Worm (Caenorhabditis elegans) whole organism, L3 larva: Measurements from ENCODE around the gene T14G12.11.

Source experiments
- R02D3.7 ChIP-seq: fragments of 150-350 bp; optimal IDR thresholded peaks from 2 replicates; lab custom pipeline; 2014; ENCODE audit warnings: missing biosample characterization, missing genetic modification characterization
- ZK546.5 ChIP-seq: sonication (generic microtip); optimal IDR thresholded peaks from 2 replicates; lab custom pipeline; 2017; ENCODE audit warnings: missing biosample characterization, missing genetic modification characterization
- ama-1 ChIP-seq: fragments of 150-350 bp; optimal IDR thresholded peaks from 2 replicates; lab custom pipeline; 2018
- ceh-28 ChIP-seq: fragments of 150-350 bp; optimal IDR thresholded peaks from 2 replicates; lab custom pipeline; 2014; ENCODE audit warnings: missing biosample characterization, missing genetic modification reagents, missing genetic modification characterization
- ceh-9 ChIP-seq: sonication (generic microtip); optimal IDR thresholded peaks from 2 replicates; lab custom pipeline; 2018; ENCODE audit warnings: missing biosample characterization, missing genetic modification characterization
- egl-27 ChIP-seq: sonication (generic microtip); optimal IDR thresholded peaks from 4 replicates; lab custom pipeline; 2017; ENCODE audit warnings: missing biosample characterization, missing genetic modification reagents, missing genetic modification characterization
- elt-1 ChIP-seq: fragments of 150-350 bp; optimal IDR thresholded peaks from 2 replicates; lab custom pipeline; 2014; ENCODE audit warnings: missing biosample characterization, missing genetic modification characterization
- elt-2 ChIP-seq: sonication (generic microtip); optimal IDR thresholded peaks from 2 replicates; lab custom pipeline; 2016; ENCODE audit warnings: missing genetic modification reagents, mild to moderate bottlenecking, missing genetic modification characterization, missing compliant biosample characterization
- elt-3 ChIP-seq, 3 experiments: fragments of 150-350 bp in 1 of 3; sonication (generic microtip) in 2 of 3; optimal IDR thresholded peaks; 2 replicates in 2 of 3; 4 replicates in 1 of 3; lab custom pipeline; 2014 to 2017; ENCODE audit warnings: missing biosample characterization in 3 of 3, missing genetic modification characterization in 3 of 3
- fkh-10 ChIP-seq: sonication (generic microtip); optimal IDR thresholded peaks from 2 replicates; lab custom pipeline; 2017; ENCODE audit warnings: missing biosample characterization, missing genetic modification reagents, missing genetic modification characterization
- fkh-2 ChIP-seq: fragments of 150-350 bp; optimal IDR thresholded peaks from 2 replicates; lab custom pipeline; 2014; ENCODE audit warnings: missing biosample characterization, missing genetic modification reagents, missing genetic modification characterization
- fos-1 ChIP-seq: fragments of 150-350 bp; optimal IDR thresholded peaks from 2 replicates; lab custom pipeline; 2014; ENCODE audit warnings: missing biosample characterization, missing genetic modification characterization
- hmg-11 ChIP-seq: sonication (generic microtip); optimal IDR thresholded peaks from 2 replicates; lab custom pipeline; 2016; ENCODE audit warnings: missing genetic modification characterization, missing compliant biosample characterization
- jun-1 ChIP-seq: fragments of 150-350 bp; optimal IDR thresholded peaks from 2 replicates; lab custom pipeline; 2014; ENCODE audit warnings: missing biosample characterization, missing genetic modification reagents, missing genetic modification characterization
- lin-15B ChIP-seq: fragments of 150-350 bp; optimal IDR thresholded peaks from 2 replicates; lab custom pipeline; 2014; ENCODE audit warnings: missing biosample characterization, missing genetic modification characterization
- lin-39 ChIP-seq: fragments of 150-350 bp; optimal IDR thresholded peaks from 2 replicates; lab custom pipeline; 2018; ENCODE audit warnings: missing biosample characterization, missing genetic modification reagents, missing genetic modification characterization
- lsy-12 ChIP-seq: sonication (generic microtip); optimal IDR thresholded peaks from 2 replicates; lab custom pipeline; 2016; ENCODE audit warnings: mild to moderate bottlenecking, missing genetic modification characterization, missing compliant biosample characterization
- mdl-1 ChIP-seq: fragments of 150-350 bp; optimal IDR thresholded peaks from 2 replicates; lab custom pipeline; 2014; ENCODE audit warnings: missing biosample characterization, missing genetic modification characterization
- mml-1 ChIP-seq: fragments of 150-350 bp; sonication (generic microtip); optimal IDR thresholded peaks from 3 replicates; lab custom pipeline; 2014; ENCODE audit warnings: missing biosample characterization, missing genetic modification characterization
- nfya-1 ChIP-seq: sonication (generic microtip); optimal IDR thresholded peaks from 2 replicates; lab custom pipeline; 2017; ENCODE audit warnings: missing genetic modification characterization, mild to moderate bottlenecking, missing compliant biosample characterization, antibody characterized with exemption, moderate library complexity; ENCODE audit not compliant: insufficient read depth
- nhr-12 ChIP-seq: fragments of 150-350 bp; optimal IDR thresholded peaks from 2 replicates; lab custom pipeline; 2014; ENCODE audit warnings: missing biosample characterization, missing genetic modification characterization
- nhr-237 ChIP-seq: fragments of 150-350 bp; optimal IDR thresholded peaks from 2 replicates; lab custom pipeline; 2014; ENCODE audit warnings: missing biosample characterization, missing genetic modification characterization
- nhr-25 ChIP-seq: sonication (generic microtip); optimal IDR thresholded peaks from 2 replicates; lab custom pipeline; 2017; ENCODE audit warnings: missing biosample characterization, missing genetic modification characterization
- nhr-28 ChIP-seq: fragments of 150-350 bp; optimal IDR thresholded peaks from 2 replicates; lab custom pipeline; 2014; ENCODE audit warnings: missing biosample characterization, missing genetic modification characterization
- nhr-43 ChIP-seq: sonication (generic microtip); optimal IDR thresholded peaks from 2 replicates; lab custom pipeline; 2016; ENCODE audit warnings: mild to moderate bottlenecking, missing genetic modification characterization, missing compliant biosample characterization; ENCODE audit not compliant: poor library complexity, severe bottlenecking
- nhr-67 ChIP-seq: fragments of 150-350 bp; optimal IDR thresholded peaks from 2 replicates; lab custom pipeline; 2014; ENCODE audit warnings: missing biosample characterization, missing genetic modification characterization
- nhr-76 ChIP-seq: fragments of 150-350 bp; sonication (generic microtip); optimal IDR thresholded peaks from 5 replicates; lab custom pipeline; 2014; ENCODE audit warnings: missing biosample characterization, missing genetic modification characterization
- nhr-77 ChIP-seq: fragments of 150-350 bp; optimal IDR thresholded peaks from 2 replicates; lab custom pipeline; 2014; ENCODE audit warnings: missing biosample characterization, missing genetic modification characterization
- pha-4 ChIP-seq: fragments of 150-350 bp; optimal IDR thresholded peaks from 2 replicates; lab custom pipeline; 2014; ENCODE audit warnings: missing biosample characterization, missing genetic modification reagents, missing genetic modification characterization
- pqm-1 ChIP-seq: fragments of 150-350 bp; optimal IDR thresholded peaks from 2 replicates; lab custom pipeline; 2017; ENCODE audit warnings: missing biosample characterization, missing genetic modification characterization, inconsistent platforms
- skn-1 ChIP-seq: fragments of 150-350 bp; optimal IDR thresholded peaks from 2 replicates; lab custom pipeline; 2014; ENCODE audit warnings: missing biosample characterization, missing genetic modification characterization
- snpc-4 ChIP-seq: fragments of 150-350 bp; optimal IDR thresholded peaks from 2 replicates; lab custom pipeline; 2014; ENCODE audit warnings: missing biosample characterization, missing genetic modification characterization
- tbx-2 ChIP-seq: sonication (generic microtip); optimal IDR thresholded peaks from 2 replicates; lab custom pipeline; 2016; ENCODE audit warnings: mild to moderate bottlenecking, missing genetic modification characterization, missing compliant biosample characterization
- unc-39 ChIP-seq: sonication (generic microtip); optimal IDR thresholded peaks from 4 replicates; lab custom pipeline; 2017; ENCODE audit warnings: missing biosample characterization, missing genetic modification characterization
- unc-62 ChIP-seq: fragments of 150-350 bp; sonication (generic microtip); optimal IDR thresholded peaks from 4 replicates; lab custom pipeline; 2014; ENCODE audit warnings: missing biosample characterization, missing genetic modification reagents, missing genetic modification characterization
- zag-1 ChIP-seq: fragments of 150-350 bp; optimal IDR thresholded peaks from 2 replicates; lab custom pipeline; 2014; ENCODE audit warnings: missing biosample characterization, missing genetic modification characterization
- ztf-11 ChIP-seq: fragments of 150-350 bp; optimal IDR thresholded peaks from 2 replicates; lab custom pipeline; 2014; ENCODE audit warnings: missing biosample characterization, missing genetic modification characterization
- ztf-4 ChIP-seq: fragments of 150-350 bp; optimal IDR thresholded peaks from 2 replicates; lab custom pipeline; 2014; ENCODE audit warnings: missing biosample characterization, missing genetic modification characterization

Gene T14G12.11

DNA sequence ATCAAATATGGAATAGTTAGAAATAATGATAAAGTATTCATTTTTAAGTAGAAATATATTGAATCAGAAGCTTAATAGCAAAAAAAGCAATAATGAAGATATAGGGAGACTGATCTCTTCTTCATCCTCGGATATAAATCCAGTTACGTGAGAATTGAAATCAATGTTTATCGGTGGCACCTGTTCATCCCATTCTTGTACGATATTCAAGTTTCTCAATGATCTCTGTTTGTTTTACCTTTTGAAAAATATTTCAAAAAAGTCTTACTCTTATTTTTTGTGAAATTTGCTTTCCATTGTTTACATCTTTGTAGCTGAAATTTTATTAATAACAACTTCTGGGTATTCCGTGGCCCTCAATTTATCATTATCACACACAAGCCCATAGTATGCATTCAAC is 3.9 kb downstream of the T14G12.11 start, which contains the start of gene T14G12.12:
TSS of gene T14G12.12 (minus strand) at position 101 of the 400 bp plus-strand sequence.
- no peak for TF ChIP-seq unc-39
- TF ChIP-seq pqm-1 (tag; lab: Kevin White, UChicago), result no peak
- no peak for TF ChIP-seq mdl-1 (tag; lab: Kevin White, UChicago)
- no peak for TF ChIP-seq hmg-11 (tag; lab: Kevin White, UChicago)
- no peak for TF ChIP-seq unc-62 (GFP tag; lab: Kevin White, UChicago)
- no peak for TF ChIP-seq mml-1 (tag; lab: Kevin White, UChicago)
- no peak for TF ChIP-seq fkh-10
- TF ChIP-seq ceh-28 (tag; lab: Kevin White, UChicago), result no peak
- no peak for TF ChIP-seq ztf-11 (tag; lab: Kevin White, UChicago)
- no peak for TF ChIP-seq ama-1 (lab: Kevin White, UChicago)
- no peak for TF ChIP-seq ZK546.5
- TF ChIP-seq elt-2 (tag; lab: Kevin White, UChicago), result no peak
- no peak for TF ChIP-seq egl-27
- TF ChIP-seq snpc-4, result no peak
- TF ChIP-seq nhr-28 (tag; lab: Kevin White, UChicago), result no peak

DNA sequence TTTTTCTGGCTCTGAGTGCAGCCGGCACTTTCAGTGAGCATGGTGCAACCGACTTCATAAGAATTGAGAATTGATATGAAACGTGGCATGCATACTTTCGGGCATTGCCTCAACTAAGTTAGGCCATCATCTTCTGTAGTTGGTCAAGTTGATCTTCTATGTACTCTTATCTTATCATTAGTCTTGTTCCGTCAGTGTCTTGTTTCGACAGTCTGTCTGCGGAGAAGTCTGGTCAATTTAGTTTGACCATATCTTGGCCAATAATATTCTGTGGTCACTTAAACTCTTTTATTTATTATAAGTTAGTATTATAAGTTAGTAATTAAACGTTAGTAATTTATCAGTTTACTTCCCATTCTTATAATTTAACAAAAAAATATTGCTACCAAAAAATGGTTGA is 6.1 kb downstream of the T14G12.11 start:
- TF ChIP-seq zag-1 (tag; lab: Kevin White, UChicago) (no peak), elt-3 (tag; optimal IDR thresholded peaks at IDR 0.05; lab: Kevin White, UChicago) (peak in 1 of 3 experiments; percentile 88)

DNA sequence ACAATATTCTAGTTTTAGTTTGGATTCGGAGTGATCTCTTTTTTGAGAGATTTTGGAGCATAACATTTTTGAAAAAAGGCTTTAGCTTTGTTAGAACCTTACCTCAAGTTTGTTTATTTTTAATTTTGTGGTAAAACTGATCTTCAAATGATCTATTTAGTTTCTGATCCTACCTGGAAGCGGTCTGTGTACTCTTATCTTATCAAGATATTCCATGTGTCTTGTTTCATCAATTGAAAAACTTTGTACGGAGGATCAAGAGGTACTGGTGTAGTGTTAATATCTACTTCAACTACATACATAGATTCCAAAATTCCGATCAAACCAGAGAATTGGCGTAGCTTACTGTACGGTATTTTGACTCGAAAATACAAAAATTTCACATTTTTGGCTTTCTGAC is 6.6 kb downstream of the T14G12.11 start:
- TF ChIP-seq tbx-2 (tag; lab: Kevin White, UChicago) (no peak), lin-39 (no peak), elt-3 (tag; optimal IDR thresholded peaks at IDR 0.05; lab: Kevin White, UChicago) (peak in 1 of 3 experiments; percentile 11)

DNA sequence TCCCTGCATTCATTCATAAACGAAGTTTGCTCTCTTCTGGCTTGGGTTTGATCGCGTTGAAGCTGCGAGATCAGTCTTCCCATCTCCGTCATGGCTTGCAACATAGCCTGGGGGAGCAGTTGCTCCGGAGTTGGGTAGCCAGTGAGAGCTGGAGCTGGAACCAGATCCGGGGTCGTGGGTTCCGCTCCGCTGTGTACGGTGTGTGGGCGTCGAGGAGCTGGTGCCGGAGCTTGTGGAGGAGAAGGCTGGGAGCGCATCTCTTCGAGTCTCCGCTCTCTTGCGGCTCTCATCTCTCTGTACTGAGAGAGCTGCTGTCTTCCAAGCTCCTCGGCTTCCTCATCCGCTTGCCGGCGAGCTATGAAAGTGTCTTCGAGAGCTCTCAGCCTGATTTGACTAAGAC is 9.9 kb downstream of the T14G12.11 start:
- TF ChIP-seq ztf-11 (tag; lab: Kevin White, UChicago) (no peak), zag-1 (tag; lab: Kevin White, UChicago) (no peak), skn-1 (no peak), nhr-12 (tag; lab: Kevin White, UChicago) (no peak)

DNA sequence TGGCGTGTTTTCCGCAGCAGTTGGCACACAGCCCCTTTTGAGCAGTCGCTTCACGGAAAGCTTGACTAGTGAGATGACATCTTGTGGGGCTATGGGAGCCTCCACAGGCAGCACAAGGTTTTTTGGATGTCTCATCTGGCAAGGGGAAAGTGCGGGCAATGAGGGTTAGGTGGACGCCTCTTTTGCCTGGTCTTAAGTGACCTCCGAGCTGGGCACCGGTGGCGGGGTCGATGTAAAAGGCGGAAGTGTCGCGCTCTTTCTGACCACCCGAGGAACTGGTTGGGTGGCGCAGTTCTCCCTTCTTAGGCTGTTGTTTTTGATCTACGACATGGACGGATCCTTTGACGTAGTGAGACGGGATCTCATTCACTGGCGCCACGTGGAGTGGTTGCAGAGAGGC is 11.0 kb downstream of the T14G12.11 start:
- TF ChIP-seq lin-39 (no peak), hmg-11 (tag; lab: Kevin White, UChicago) (no peak), pha-4 (no peak), nhr-67 (tag; lab: Kevin White, UChicago) (no peak), nhr-76 (tag; lab: Kevin White, UChicago) (no peak)

DNA sequence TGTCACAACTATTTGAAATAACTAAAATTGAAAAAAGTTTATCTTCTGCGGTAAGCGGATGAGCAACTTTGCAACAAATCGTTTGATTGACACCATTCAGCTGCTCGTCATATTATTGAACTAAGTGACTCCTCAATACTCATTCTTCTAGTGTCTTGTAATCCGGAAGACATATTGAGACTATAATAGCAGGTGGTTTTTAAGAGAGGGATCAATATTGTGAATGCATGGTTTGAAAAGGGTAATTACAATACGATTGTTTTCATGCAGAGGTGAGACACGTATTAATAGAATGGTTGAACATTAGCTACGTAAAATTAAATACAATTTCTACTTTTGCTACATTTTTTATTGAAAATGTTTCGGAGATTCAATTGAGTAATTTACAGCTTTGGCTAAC is 19.2 kb downstream of the T14G12.11 start:
- TF ChIP-seq ztf-11 (tag; lab: Kevin White, UChicago) (no peak), jun-1 (tag; lab: Kevin White, UChicago) (no peak), skn-1 (no peak), R02D3.7 (tag; lab: Kevin White, UChicago) (no peak), nfya-1 (tag; lab: Kevin White, UChicago) (no peak), unc-62 (GFP tag; lab: Kevin White, UChicago) (no peak), lsy-12 (tag; lab: Kevin White, UChicago) (no peak), pha-4 (no peak), ZK546.5 (no peak), ztf-4 (tag; lab: Kevin White, UChicago) (no peak), lin-15B (tag; lab: Kevin White, UChicago) (no peak), ceh-9 (tag; lab: Kevin White, UChicago) (no peak), nhr-237 (tag; lab: Kevin White, UChicago) (no peak)
- TF ChIP-seq, all 47 proteins: peak for 0

DNA sequence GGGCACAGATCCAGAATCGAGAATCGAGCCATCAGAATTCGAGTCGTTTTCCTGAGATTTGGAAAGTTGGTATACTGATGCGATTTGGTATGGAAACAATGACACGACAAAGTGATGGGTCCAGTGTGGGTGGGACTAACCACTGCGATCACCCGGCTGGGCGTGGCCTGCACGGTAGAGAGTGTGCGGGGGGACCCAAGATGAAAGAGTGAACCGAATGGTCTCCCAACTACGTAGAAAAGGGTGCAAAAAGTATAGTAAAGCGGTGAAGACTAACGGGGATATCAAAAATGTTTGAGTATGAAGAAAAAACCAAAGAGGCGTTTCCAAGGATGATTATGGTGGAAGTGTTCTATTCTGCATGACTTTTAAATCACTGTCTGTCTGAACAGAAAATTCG is 20.1 kb downstream of the T14G12.11 start, which contains the start of gene fkh-2:
TSS of gene fkh-2 (minus strand) at position 101 of the 400 bp plus-strand sequence.
- no peak for TF ChIP-seq ceh-9 (tag; lab: Kevin White, UChicago)
- TF ChIP-seq mdl-1 (tag; lab: Kevin White, UChicago), result no peak
- TF ChIP-seq lsy-12 (tag; lab: Kevin White, UChicago), result no peak
- no peak for TF ChIP-seq elt-1 (tag; lab: Kevin White, UChicago)
- no peak for TF ChIP-seq nhr-77 (tag; lab: Kevin White, UChicago)
- no peak for TF ChIP-seq nhr-25 (tag; lab: Kevin White, UChicago)
- TF ChIP-seq fkh-2 (tag; lab: Kevin White, UChicago), result no peak
- no peak for TF ChIP-seq pqm-1 (tag; lab: Kevin White, UChicago)
- TF ChIP-seq nhr-76 (tag; lab: Kevin White, UChicago), result no peak
- TF ChIP-seq fos-1 (tag; lab: Kevin White, UChicago), result no peak
- TF ChIP-seq ama-1 (lab: Kevin White, UChicago), result no peak
- no peak for TF ChIP-seq nhr-43
- TF ChIP-seq nhr-12 (tag; lab: Kevin White, UChicago), result no peak
